Fruit fly (Drosophila melanogaster): ENCODE measurements around the gene Ir75d.

DNA sequence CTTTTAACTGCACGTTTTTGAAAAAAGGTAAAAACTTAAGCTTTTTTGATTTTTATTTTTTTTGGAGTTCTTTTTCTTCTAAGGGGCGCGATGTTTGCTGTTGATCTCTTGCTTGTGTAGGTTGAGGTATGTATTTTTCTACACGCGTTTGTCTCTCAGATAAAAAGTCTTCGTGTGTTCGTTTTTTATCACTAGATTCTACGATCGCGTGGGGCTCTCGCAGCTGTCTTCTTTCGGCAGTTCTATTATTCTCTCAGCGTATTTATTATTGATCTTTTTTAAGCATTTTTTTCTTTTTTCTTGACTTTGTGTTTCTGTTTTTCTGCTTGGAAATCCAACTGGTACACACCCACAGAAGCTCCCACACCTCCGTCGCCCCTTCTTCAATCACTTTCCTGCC is 15.9 kb downstream of the Ir75d start:
- TF ChIP-seq CG8478 (optimal IDR thresholded peaks at IDR 0.05) (no peak), CTCF (optimal IDR thresholded peaks at IDR 0.05) (no peak)

Data from S2 (cell line).